Fruit fly (Drosophila melanogaster) whole organism, pupa: ENCODE measurements around the gene CG1983.

Experiments
- CG13204 ChIP-seq: fragments of 200-800 bp; sonication (Bioruptor generic); optimal IDR thresholded peaks from 2 replicates; lab custom pipeline; 2018; ENCODE audit warnings: missing biosample characterization, mild to moderate bottlenecking, missing genetic modification characterization, moderate library complexity
- CG17806 ChIP-seq: fragments of 200-800 bp; sonication (Bioruptor generic); optimal IDR thresholded peaks from 2 replicates; lab custom pipeline; 2018; ENCODE audit warnings: missing biosample characterization, mild to moderate bottlenecking, missing genetic modification characterization, moderate library complexity
- Ets98B ChIP-seq: fragments of 200-800 bp; sonication (Bioruptor generic); IDR thresholded peaks from 2 replicates; pipeline ENCODE4 v1.3.6; 2022; ENCODE audit warnings: missing biosample characterization, missing genetic modification characterization
- Pif1B ChIP-seq: fragments of 200-800 bp; sonication (Bioruptor generic); optimal IDR thresholded peaks from 3 replicates; lab custom pipeline; 2016; ENCODE audit warnings: missing biosample characterization, missing genetic modification characterization
- Snoo ChIP-seq: fragments of 200-800 bp; sonication (Bioruptor generic); optimal IDR thresholded peaks from 3 replicates; lab custom pipeline; 2017; ENCODE audit warnings: missing biosample characterization, mild to moderate bottlenecking, missing genetic modification characterization, inconsistent platforms
- rn ChIP-seq: fragments of 200-800 bp; sonication (Bioruptor generic); IDR thresholded peaks from 2 replicates; pipeline ENCODE4 v1.3.6; 2022; ENCODE audit warnings: missing biosample characterization, missing genetic modification characterization

- peak; percentile 73 for TF ChIP-seq CG17806
- TF ChIP-seq Ets98B (GFP tag; lab: Robert Waterston, UW), result peak; percentile 95
- TF ChIP-seq rn (GFP tag; lab: Robert Waterston, UW), result peak; percentile 91
- TF ChIP-seq Pif1B (GFP tag; lab: Kevin White, UChicago), result peak; percentile 87
- TF ChIP-seq Snoo (tag; lab: Kevin White, UChicago), result peak; percentile 81
- no peak for TF ChIP-seq CG13204
Observed at dm6 chr3R:30170671-30171667, 6.5 kb downstream of the CG1983 start, which contains the start of gene Rsod.
